Fruit fly (Drosophila melanogaster): ENCODE measurements around the gene rdhB.

DNA sequence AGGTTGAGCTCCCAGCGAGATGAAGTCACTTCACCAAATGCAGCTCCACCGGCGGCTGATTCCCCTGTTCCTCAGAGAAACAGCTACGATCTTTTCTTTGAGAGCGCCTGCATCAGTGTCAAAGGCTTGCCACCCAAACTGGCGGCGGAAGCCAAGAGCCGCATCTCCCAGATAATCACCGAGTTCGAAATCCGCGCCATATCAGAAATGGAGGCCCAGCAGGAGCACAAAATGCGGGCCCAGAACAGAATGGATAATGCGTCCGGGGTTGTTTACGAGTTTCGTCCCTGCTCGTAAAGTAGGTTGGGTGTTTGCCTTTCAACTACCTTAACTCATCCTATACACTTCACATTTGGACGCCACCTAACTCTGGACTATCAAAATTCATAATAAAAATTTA lies 30.2 kb downstream of the rdhB start, which contains the start of gene Gpdh3:
- TF ChIP-seq CG6276 (GFP tag; optimal IDR thresholded peaks at IDR 0.05) (no peak), CG6854 (GFP tag; optimal IDR thresholded peaks at IDR 0.05) (no peak), CG11294 (GFP tag; IDR thresholded peaks at IDR 0.05) (no peak), Sox15 (GFP tag; optimal IDR thresholded peaks at IDR 0.05) (no peak), CG10631 (GFP tag; optimal IDR thresholded peaks at IDR 0.05) (no peak), CG34406 (GFP tag; optimal IDR thresholded peaks at IDR 0.05) (no peak), CG6808 (GFP tag; optimal IDR thresholded peaks at IDR 0.05) (no peak), CG11902 (GFP tag; optimal IDR thresholded peaks at IDR 0.05) (no peak), Hr4 (GFP tag; optimal IDR thresholded peaks at IDR 0.05) (no peak), Ets21C (GFP tag; optimal IDR thresholded peaks at IDR 0.05) (no peak), Gug (GFP tag; IDR thresholded peaks at IDR 0.05) (no peak), net (GFP tag; optimal IDR thresholded peaks at IDR 0.05) (no peak), CG3032 (tag; optimal IDR thresholded peaks at IDR 0.05) (no peak), CG9139 (GFP tag; optimal IDR thresholded peaks at IDR 0.05) (no peak)

Data from whole organism, prepupa.